Worm (Caenorhabditis elegans): ENCODE data around the gene fbxo-11.2.

- TF ChIP-seq cog-1 (tag; optimal IDR thresholded peaks at IDR 0.05) (no peak), ref-1 (GFP tag; conservative IDR thresholded peaks at IDR 0.05) (no peak), flt-1 (GFP tag; IDR thresholded peaks at IDR 0.05) (no peak), tab-1 (GFP tag; IDR thresholded peaks at IDR 0.05) (no peak), med-1 (GFP tag; optimal IDR thresholded peaks at IDR 0.05; ENCODE audit: insufficient read depth) (no peak), klf-2 (GFP tag; conservative IDR thresholded peaks at IDR 0.05) (no peak), T22C8.4 (GFP tag; IDR thresholded peaks at IDR 0.05) (no peak), ztf-23 (GFP tag; IDR thresholded peaks at IDR 0.05) (no peak)
Measured at ce11 chrIII:1037173-1037572, 15.9 kb downstream of the fbxo-11.2 start, which contains the start of the genes chin-1 and BE0003N10.1.
